Worm (Caenorhabditis elegans): ENCODE data around the gene ppk-3.

Gene ppk-3

ce11 chrX:12929961-12930360 is 45.5 kb downstream of the ppk-3 start, which contains the start of gene C34E7.3:
Gene C34E7.3 (plus strand): TSS chrX:12930261.
- TF ChIP-seq T26A5.8 (tag; optimal IDR thresholded peaks at IDR 0.05) = no peak
- no peak for TF ChIP-seq F10E7.11 (tag; optimal IDR thresholded peaks at IDR 0.05)
- no peak for TF ChIP-seq somi-1 (GFP tag; optimal IDR thresholded peaks at IDR 0.05)
- no peak for TF ChIP-seq nfyb-1 (GFP tag; IDR thresholded peaks at IDR 0.05)
- TF ChIP-seq nhr-27 (tag; optimal IDR thresholded peaks at IDR 0.05) = no peak
- TF ChIP-seq repo-1 (tag; optimal IDR thresholded peaks at IDR 0.05) = no peak
- no peak for TF ChIP-seq C17E4.6 (GFP tag; IDR thresholded peaks at IDR 0.05)
- TF ChIP-seq F37B4.10 (GFP tag; IDR thresholded peaks at IDR 0.05) = no peak
- no peak for TF ChIP-seq ceh-91 (GFP tag; IDR thresholded peaks at IDR 0.05)

- TF ChIP-seq aptf-2 (GFP tag; conservative IDR thresholded peaks at IDR 0.05) = no peak
- TF ChIP-seq akir-1 (GFP tag; optimal IDR thresholded peaks at IDR 0.05) = no peak
- no peak for TF ChIP-seq him-1 (tag; optimal IDR thresholded peaks at IDR 0.05)
- TF ChIP-seq die-1 (tag; optimal IDR thresholded peaks at IDR 0.05) = no peak
- no peak for TF ChIP-seq mxl-1 (tag; optimal IDR thresholded peaks at IDR 0.05)
- no peak for TF ChIP-seq T07F8.4 (tag; optimal IDR thresholded peaks at IDR 0.05)
- TF ChIP-seq B0261.1 (tag; optimal IDR thresholded peaks at IDR 0.05) = no peak
- TF ChIP-seq D2030.7 (GFP tag; IDR thresholded peaks at IDR 0.05) = no peak
- TF ChIP-seq ama-1 (optimal IDR thresholded peaks at IDR 0.05) = no peak
- TF ChIP-seq ama-1 (GFP tag; optimal IDR thresholded peaks at IDR 0.05) = no peak
- no peak for TF ChIP-seq ceh-58 (GFP tag; IDR thresholded peaks at IDR 0.05)
- no peak for TF ChIP-seq hlh-12 (tag; optimal IDR thresholded peaks at IDR 0.05)
- no peak for TF ChIP-seq lsl-1 (GFP tag; optimal IDR thresholded peaks at IDR 0.05)
- TF ChIP-seq rec-8 (tag; optimal IDR thresholded peaks at IDR 0.05) = no peak
- TF ChIP-seq hlh-26 (GFP tag; conservative IDR thresholded peaks at IDR 0.05) = no peak
- TF ChIP-seq zfh-2 (GFP tag; conservative IDR thresholded peaks at IDR 0.05) = no peak
- no peak for TF ChIP-seq Y95B8A.8 (GFP tag; IDR thresholded peaks at IDR 0.05)
Measured at ce11 chrX:12928753-12929152, 46.7 kb downstream of the ppk-3 start.

- TF ChIP-seq lin-35 (GFP tag; optimal IDR thresholded peaks at IDR 0.05) = no peak
Measured at ce11 chrX:12926998-12927397, 48.4 kb downstream of the ppk-3 start.

Measured in whole organism, young adult.